Worm (Caenorhabditis elegans) whole organism, L1 larva: ENCODE results near the gene T24A6.7.

ENCODE experiments used
- ceh-8 ChIP-seq: fragments of 200-800 bp; sonication (Bioruptor generic); optimal IDR thresholded peaks from 2 replicates; lab custom pipeline; 2018; ENCODE audit warnings: mild to moderate bottlenecking, missing genetic modification characterization, moderate library complexity, missing compliant biosample characterization
- ceh-82 ChIP-seq, 3 experiments: fragments of 150-350 bp in 1 of 3; sonication (generic microtip) in 2 of 3; optimal IDR thresholded peaks; 2 replicates each; lab custom pipeline; 2014 to 2017; ENCODE audit warnings: missing biosample characterization in 3 of 3, missing genetic modification characterization in 3 of 3
- dpl-1 ChIP-seq, 3 experiments: fragments of 150-350 bp in 2 of 3; sonication (generic microtip) in 1 of 3; optimal IDR thresholded peaks; 2 replicates each; lab custom pipeline; 2014 to 2017; ENCODE audit warnings: missing biosample characterization in 3 of 3, missing genetic modification characterization in 3 of 3, missing genetic modification reagents in 3 of 3
- egl-27 ChIP-seq, 2 experiments: fragments of 150-350 bp in 1 of 2; sonication (generic microtip); optimal IDR thresholded peaks; 3 replicates each; lab custom pipeline; 2017 to 2018; ENCODE audit warnings: missing biosample characterization in 2 of 2, missing genetic modification characterization in 2 of 2, missing genetic modification reagents in 2 of 2
- isw-1 ChIP-seq: fragments of 200-800 bp; sonication (Bioruptor generic); IDR thresholded peaks from 2 replicates; pipeline ENCODE4 v1.3.6; 2022; ENCODE audit warnings: missing genetic modification characterization, missing compliant biosample characterization
- mdl-1 ChIP-seq, 2 experiments: fragments of 150-350 bp; optimal IDR thresholded peaks; 2 replicates each; lab custom pipeline; 2014 to 2017; ENCODE audit warnings: missing biosample characterization in 2 of 2, missing genetic modification characterization in 2 of 2, inconsistent platforms in 1 of 2
- nhr-237 ChIP-seq: fragments of 150-350 bp; optimal IDR thresholded peaks from 2 replicates; lab custom pipeline; 2014; ENCODE audit warnings: missing biosample characterization, missing genetic modification characterization
- nhr-76 ChIP-seq: sonication (generic microtip); optimal IDR thresholded peaks from 2 replicates; lab custom pipeline; 2017; ENCODE audit warnings: missing biosample characterization, missing genetic modification characterization
- skn-1 ChIP-seq: fragments of 150-350 bp; optimal IDR thresholded peaks from 2 replicates; lab custom pipeline; 2014; ENCODE audit warnings: missing biosample characterization, missing genetic modification characterization
- snu-23 ChIP-seq: sonication (generic microtip); optimal IDR thresholded peaks from 2 replicates; lab custom pipeline; 2016; ENCODE audit warnings: missing genetic modification characterization, missing compliant biosample characterization
- tlp-1 ChIP-seq: fragments of 150-350 bp; optimal IDR thresholded peaks from 2 replicates; lab custom pipeline; 2014; ENCODE audit warnings: missing biosample characterization, missing genetic modification characterization
- unc-62 ChIP-seq: fragments of 150-350 bp; optimal IDR thresholded peaks from 2 replicates; lab custom pipeline; 2014; ENCODE audit warnings: missing biosample characterization, missing genetic modification reagents, missing genetic modification characterization

DNA sequence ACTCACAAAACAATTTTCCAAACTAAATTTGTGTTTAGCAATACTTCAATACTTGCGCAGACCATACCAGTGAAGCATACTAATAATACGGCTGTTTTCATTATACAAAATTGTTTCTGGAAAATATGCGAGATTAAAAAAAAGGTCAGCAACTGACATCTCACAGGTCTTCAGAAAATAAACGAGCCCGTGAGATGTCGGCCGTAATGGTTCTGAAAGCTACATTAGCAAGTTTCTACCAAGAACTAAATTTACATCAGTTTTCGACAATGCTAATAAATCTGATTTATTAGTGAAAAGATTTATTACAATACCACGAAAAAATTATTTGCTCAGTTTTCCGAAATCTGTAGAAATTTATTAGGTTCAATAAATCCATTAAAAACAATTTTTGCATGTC is 47.6 kb upstream of the T24A6.7 start, which contains the start of gene srbc-31:
- TF ChIP-seq ceh-8, result no peak
- no peak for TF ChIP-seq tlp-1
- no peak for TF ChIP-seq skn-1 (tag; lab: Kevin White, UChicago)
- no peak for TF ChIP-seq nhr-237 (tag; lab: Kevin White, UChicago)
- TF ChIP-seq snu-23, result no peak
- TF ChIP-seq dpl-1 (GFP tag; optimal IDR thresholded peaks at IDR 0.05; lab: Kevin White, UChicago), result no peak
- no peak for TF ChIP-seq egl-27 (tag; optimal IDR thresholded peaks at IDR 0.05; lab: Kevin White, UChicago)
- TF ChIP-seq mdl-1 (tag; optimal IDR thresholded peaks at IDR 0.05; lab: Kevin White, UChicago), result no peak
- TF ChIP-seq isw-1 (GFP tag; lab: Robert Waterston, UW), result no peak
- TF ChIP-seq nhr-76 (tag; lab: Kevin White, UChicago), result no peak
- TF ChIP-seq unc-62, result no peak
- no peak for TF ChIP-seq ceh-82 (tag; optimal IDR thresholded peaks at IDR 0.05; lab: Kevin White, UChicago)
